Worm (Caenorhabditis elegans) whole organism, late embryonic: ENCODE data around the gene W04E12.3.

ENCODE experiments used
- ceh-18 ChIP-seq: sonication (generic microtip); optimal IDR thresholded peaks from 2 replicates; lab custom pipeline; 2016; ENCODE audit warnings: missing genetic modification characterization, missing compliant biosample characterization
- dmd-4 ChIP-seq: sonication (generic microtip); optimal IDR thresholded peaks from 2 replicates; lab custom pipeline; 2016; ENCODE audit warnings: borderline replicate concordance, missing genetic modification characterization, missing compliant biosample characterization
- dve-1 ChIP-seq: sonication (generic microtip); optimal IDR thresholded peaks from 2 replicates; lab custom pipeline; 2017; ENCODE audit warnings: antibody characterized with exemption, mild to moderate bottlenecking, missing genetic modification characterization, missing compliant biosample characterization
- ets-4 ChIP-seq: sonication (generic microtip); optimal IDR thresholded peaks from 2 replicates; lab custom pipeline; 2016; ENCODE audit warnings: missing genetic modification characterization, missing compliant biosample characterization
- odd-2 ChIP-seq: sonication (generic microtip); optimal IDR thresholded peaks from 2 replicates; lab custom pipeline; 2017; ENCODE audit warnings: antibody characterized with exemption, mild to moderate bottlenecking, missing genetic modification characterization, missing compliant biosample characterization
- pros-1 ChIP-seq: fragments of 150-350 bp; optimal IDR thresholded peaks from 2 replicates; lab custom pipeline; 2014; ENCODE audit warnings: missing biosample characterization, missing genetic modification reagents, missing genetic modification characterization
- sox-2 ChIP-seq: fragments of 200-800 bp; sonication (Bioruptor generic); IDR thresholded peaks from 2 replicates; pipeline ENCODE4 v1.3.6; 2022; ENCODE audit warnings: missing genetic modification reagents, missing genetic modification characterization, missing compliant biosample characterization
- tbx-2 ChIP-seq: sonication (generic microtip); optimal IDR thresholded peaks from 2 replicates; lab custom pipeline; 2016; ENCODE audit warnings: missing genetic modification characterization, missing compliant biosample characterization
- unc-3 ChIP-seq, 2 experiments: fragments of 200-800 bp in 1 of 2; sonication (Bioruptor generic) in 1 of 2; sonication (generic microtip) in 1 of 2; conservative IDR thresholded peaks in 1 of 2; optimal IDR thresholded peaks in 1 of 2; 2 replicates each; pipeline versions ENCODE4 v1.3.6 to Lab custom; 2016 to 2022; ENCODE audit warnings: missing compliant biosample characterization in 2 of 2, missing genetic modification characterization in 2 of 2, missing genetic modification reagents in 1 of 2
- unc-86 ChIP-seq: sonication (generic microtip); optimal IDR thresholded peaks from 2 replicates; lab custom pipeline; 2016; ENCODE audit warnings: missing genetic modification characterization, missing compliant biosample characterization

DNA sequence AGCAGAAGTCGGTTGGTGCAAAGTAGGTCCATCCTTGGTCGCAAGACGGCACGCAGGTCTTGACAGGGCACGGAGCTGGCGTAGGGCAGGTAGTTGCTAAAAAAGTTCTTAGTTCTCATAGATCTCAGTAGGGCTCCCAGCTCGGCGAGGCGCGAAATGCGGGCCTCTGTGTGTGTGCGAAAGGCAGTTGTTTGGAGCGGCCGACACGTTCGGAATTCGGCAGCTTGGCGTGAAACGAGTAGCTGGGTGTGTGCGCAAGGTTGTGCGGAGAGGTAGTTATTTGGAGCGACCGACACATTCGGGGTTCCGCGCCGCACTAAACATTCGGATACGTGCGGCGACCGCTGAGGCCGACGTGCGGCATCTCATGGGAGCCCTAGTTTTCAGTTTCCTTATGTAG, 11.1 kb downstream of the W04E12.3 start:
- TF ChIP-seq dmd-4 (tag; lab: Kevin White, UChicago): no peak
- TF ChIP-seq pros-1 (tag; lab: Kevin White, UChicago): no peak
- TF ChIP-seq tbx-2 (tag; lab: Kevin White, UChicago): no peak
- no peak for TF ChIP-seq ets-4 (tag; lab: Kevin White, UChicago)
- no peak for TF ChIP-seq sox-2
- TF ChIP-seq unc-86 (tag; lab: Kevin White, UChicago): no peak
- no peak for TF ChIP-seq dve-1
- TF ChIP-seq odd-2 (tag; lab: Kevin White, UChicago): no peak
- TF ChIP-seq unc-3 (GFP tag; conservative IDR thresholded peaks at IDR 0.05; lab: Robert Waterston, UW): no peak
- no peak for TF ChIP-seq unc-3 (tag; optimal IDR thresholded peaks at IDR 0.05; lab: Kevin White, UChicago)
- no peak for TF ChIP-seq ceh-18 (tag; lab: Kevin White, UChicago)
